Fruit fly (Drosophila melanogaster): ENCODE measurements around the gene CG11964.

The CG11964 gene

DNA sequence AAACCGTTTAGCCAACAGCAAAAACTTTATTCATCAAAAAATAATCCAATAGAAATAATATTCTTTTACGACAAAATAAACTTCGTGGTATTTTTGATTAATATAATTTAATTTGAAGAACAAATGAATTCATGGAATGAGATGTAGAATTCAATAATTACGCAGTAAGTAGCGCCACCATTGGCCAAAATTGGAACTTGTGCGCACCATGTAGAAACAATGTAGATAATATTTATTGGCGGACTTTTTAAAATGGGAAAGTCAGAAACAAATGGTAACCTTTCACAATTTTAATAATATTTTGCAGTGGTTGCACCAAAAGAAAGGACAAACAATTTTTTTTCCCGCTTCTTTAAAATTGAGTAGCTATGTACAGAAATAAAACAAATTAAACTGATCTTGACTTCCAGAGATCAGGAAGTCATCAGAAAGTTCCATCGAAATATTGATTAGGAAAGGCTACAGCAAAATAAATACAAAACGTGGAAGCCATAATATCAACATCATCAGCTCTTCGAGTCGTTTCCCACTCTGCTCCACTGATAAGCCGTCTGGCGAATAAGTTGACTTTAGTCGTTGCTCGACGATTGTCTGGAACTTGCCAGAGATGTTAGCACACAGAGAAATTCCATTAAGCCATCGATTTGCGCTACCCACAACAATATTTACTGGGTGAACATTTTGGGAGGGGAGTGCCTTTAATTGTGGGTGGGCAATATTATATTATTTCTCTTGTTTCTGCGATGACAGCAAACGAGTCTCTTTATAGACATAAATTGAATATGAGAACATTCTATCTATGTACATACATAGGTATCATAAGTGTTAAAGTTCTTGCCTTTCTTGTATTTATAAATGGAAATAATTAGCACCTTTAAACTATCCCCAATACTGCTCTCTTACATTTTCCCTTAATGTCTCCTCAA is 35.3 kb upstream of the CG11964 start (continued):
- no peak for TF ChIP-seq her (GFP tag; optimal IDR thresholded peaks at IDR 0.05)
- TF ChIP-seq CG7987 (GFP tag; optimal IDR thresholded peaks at IDR 0.05), result no peak
- peak; percentile 3 for TF ChIP-seq gcm2 (GFP tag; optimal IDR thresholded peaks at IDR 0.05)
- peak; percentile 2 for TF ChIP-seq CG17568 (GFP tag; optimal IDR thresholded peaks at IDR 0.05)
- peak; percentile 6 for TF ChIP-seq Meics (GFP tag; optimal IDR thresholded peaks at IDR 0.05)
- peak; percentile 1 for TF ChIP-seq Dad (GFP tag; optimal IDR thresholded peaks at IDR 0.05)
- no peak for TF ChIP-seq CG10431 (GFP tag; optimal IDR thresholded peaks at IDR 0.05)
- peak; percentile 9 for TF ChIP-seq CG33213 (GFP tag; optimal IDR thresholded peaks at IDR 0.05)
- no peak for TF ChIP-seq lbe (GFP tag; optimal IDR thresholded peaks at IDR 0.05)
- no peak for TF ChIP-seq E2f1 (GFP tag; IDR thresholded peaks at IDR 0.05)
- TF ChIP-seq CG17829 (tag; optimal IDR thresholded peaks at IDR 0.05), result peak; percentile 16
- 0 out of 2 replicates have a peak, but pooled peaks have one; percentile 9 for TF ChIP-seq rib (GFP tag; IDR thresholded peaks at IDR 0.05)
- peak; percentile 84 for TF ChIP-seq Bgb (GFP tag; IDR thresholded peaks at IDR 0.05; ENCODE audit: partially characterized antibody)
- peak; percentile 39 for TF ChIP-seq lab (GFP tag; optimal IDR thresholded peaks at IDR 0.05)
- TF ChIP-seq CG2678 (tag; optimal IDR thresholded peaks at IDR 0.05), result peak; percentile 8
- TF ChIP-seq CG17802 (tag; optimal IDR thresholded peaks at IDR 0.05), result no peak
- TF ChIP-seq CG13624 (GFP tag; optimal IDR thresholded peaks at IDR 0.05), result peak; percentile 81
- peak; percentile 2 for TF ChIP-seq CG2120 (GFP tag; optimal IDR thresholded peaks at IDR 0.05)
- no peak for TF ChIP-seq vfl (GFP tag; optimal IDR thresholded peaks at IDR 0.05)
- TF ChIP-seq CG12071 (GFP tag; optimal IDR thresholded peaks at IDR 0.05), result no peak
- peak; percentile 86 for TF ChIP-seq nom (GFP tag; optimal IDR thresholded peaks at IDR 0.05)
- TF ChIP-seq CG13424 (tag; optimal IDR thresholded peaks at IDR 0.05), result no peak
- TF ChIP-seq unc-4 (GFP tag; IDR thresholded peaks at IDR 0.05; ENCODE audit: partially characterized antibody), result peak; percentile 39; the same call in 1 of the 2 replicates
- no peak for TF ChIP-seq dm (GFP tag; optimal IDR thresholded peaks at IDR 0.05)
- TF ChIP-seq CG9727 (GFP tag; optimal IDR thresholded peaks at IDR 0.05), result peak; percentile 32
- peak; percentile 2 for TF ChIP-seq CG13287 (GFP tag; IDR thresholded peaks at IDR 0.05; ENCODE audit: partially characterized antibody)
- no peak for TF ChIP-seq CG15479 (GFP tag; optimal IDR thresholded peaks at IDR 0.05)
- no peak for TF ChIP-seq CG18476 (GFP tag; optimal IDR thresholded peaks at IDR 0.05)
- TF ChIP-seq Ssrp (tag; optimal IDR thresholded peaks at IDR 0.05), result no peak
- TF ChIP-seq CG2129 (GFP tag; IDR thresholded peaks at IDR 0.05; ENCODE audit: partially characterized antibody), result no peak
- TF ChIP-seq CG6791 (GFP tag; IDR thresholded peaks at IDR 0.05; ENCODE audit: partially characterized antibody), result 0 out of 3 replicates have a peak, but pooled peaks have one; percentile 45
- TF ChIP-seq CG13775 (GFP tag; optimal IDR thresholded peaks at IDR 0.05), result no peak
- no peak for TF ChIP-seq CG6654 (GFP tag; optimal IDR thresholded peaks at IDR 0.05)
- no peak for TF ChIP-seq bcd (GFP tag; optimal IDR thresholded peaks at IDR 0.05)
- no peak for TF ChIP-seq Antp (GFP tag; optimal IDR thresholded peaks at IDR 0.05)
- TF ChIP-seq sd (tag; optimal IDR thresholded peaks at IDR 0.05), result no peak
- no peak for TF ChIP-seq sc (optimal IDR thresholded peaks at IDR 0.05)
- TF ChIP-seq sc (GFP tag; optimal IDR thresholded peaks at IDR 0.05), result no peak
- no peak for TF ChIP-seq CG10209 (GFP tag; optimal IDR thresholded peaks at IDR 0.05)
- TF ChIP-seq pzg (GFP tag; optimal IDR thresholded peaks at IDR 0.05), result peak; percentile 14
- TF ChIP-seq tgo (GFP tag; IDR thresholded peaks at IDR 0.05), result peak; percentile 28; the same call in 1 of the 3 replicates
- no peak for TF ChIP-seq stc (GFP tag; IDR thresholded peaks at IDR 0.05)
- peak; percentile 98 for TF ChIP-seq E2f2 (GFP tag; IDR thresholded peaks at IDR 0.05)
- TF ChIP-seq BEAF-32 (GFP tag; optimal IDR thresholded peaks at IDR 0.05), result peak; percentile 6
- TF ChIP-seq Spps (tag; optimal IDR thresholded peaks at IDR 0.05), result no peak
- peak; percentile 24; the same call in 1 of the 2 replicates for TF ChIP-seq hbn (GFP tag; IDR thresholded peaks at IDR 0.05; ENCODE audit: partially characterized antibody)
- TF ChIP-seq Dp (GFP tag; optimal IDR thresholded peaks at IDR 0.05), result peak; percentile 97

Data from whole organism, embryonic.